Worm (Caenorhabditis elegans): ENCODE measurements around the gene C35D10.10.
A peak's percentile ranks its signal among the peaks of the same experiment; 100 is the strongest.

The C35D10.10 gene

DNA sequence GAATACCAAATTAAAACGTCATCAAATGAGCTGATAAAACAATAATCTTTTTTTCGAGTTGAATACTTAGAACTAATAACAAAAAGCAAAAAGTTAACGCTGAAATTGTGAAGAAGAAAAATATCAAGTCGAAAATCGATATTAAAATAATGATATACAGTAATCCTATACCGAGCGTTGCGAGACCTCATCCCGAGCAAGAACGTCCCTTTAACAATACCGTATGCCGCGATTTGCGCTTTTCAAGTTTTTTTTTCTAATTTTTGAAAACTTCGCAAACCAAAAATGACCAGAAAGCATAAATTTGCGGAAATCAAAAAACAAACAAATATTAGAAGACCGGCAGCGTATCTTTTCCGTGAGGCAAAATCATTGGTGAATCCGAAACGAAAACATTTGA is 29.4 kb upstream of the C35D10.10 start, which contains the start of gene F26F4.5:
Gene F26F4.5, minus strand, starts transcription at position 256 of the 400 bp plus-strand sequence.
- no peak for TF ChIP-seq lin-39 (tag; optimal IDR thresholded peaks at IDR 0.05)
- no peak for TF ChIP-seq mab-5 (tag; optimal IDR thresholded peaks at IDR 0.05)
- no peak for TF ChIP-seq ceh-16 (tag; optimal IDR thresholded peaks at IDR 0.05)
- no peak for TF ChIP-seq skn-1 (tag; optimal IDR thresholded peaks at IDR 0.05)
- no peak for TF ChIP-seq nhr-21 (tag; optimal IDR thresholded peaks at IDR 0.05)
- no peak for TF ChIP-seq ceh-82 (tag; optimal IDR thresholded peaks at IDR 0.05)
- TF ChIP-seq ztf-4 (tag; optimal IDR thresholded peaks at IDR 0.05) = no peak
- no peak for TF ChIP-seq ztf-11 (tag; optimal IDR thresholded peaks at IDR 0.05)
- no peak for TF ChIP-seq nhr-12 (tag; optimal IDR thresholded peaks at IDR 0.05)
- no peak for TF ChIP-seq zag-1 (tag; optimal IDR thresholded peaks at IDR 0.05)

DNA sequence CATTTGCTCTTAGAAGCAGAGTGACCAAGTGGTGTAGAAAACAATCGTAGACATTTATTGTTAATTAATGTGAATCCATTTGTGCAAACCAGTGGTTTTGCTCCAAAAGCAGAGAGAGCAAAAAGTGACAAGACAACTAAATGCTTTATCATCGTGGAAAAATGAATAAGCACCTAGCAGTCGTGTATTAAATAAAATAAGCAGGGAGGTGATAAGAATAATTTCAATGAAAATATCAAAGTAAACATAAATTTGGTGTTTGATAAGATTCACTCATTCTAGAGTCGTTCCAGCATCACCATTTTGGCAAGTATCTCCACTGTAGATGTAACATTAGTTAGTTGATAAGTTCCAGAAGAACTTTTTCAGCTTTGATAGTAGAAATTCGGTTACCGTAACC is 25.7 kb upstream of the C35D10.10 start, which contains the start of gene clec-6:
Gene clec-6, minus strand, starts transcription at position 154 of the 400 bp plus-strand sequence.
- no peak for TF ChIP-seq peb-1 (tag; optimal IDR thresholded peaks at IDR 0.05)
- no peak for TF ChIP-seq ztf-1 (GFP tag; conservative IDR thresholded peaks at IDR 0.05)
- peak; percentile 84 for TF ChIP-seq fos-1 (tag; optimal IDR thresholded peaks at IDR 0.05)
- TF ChIP-seq lin-13 (GFP tag; optimal IDR thresholded peaks at IDR 0.05) = no peak
- no peak for TF ChIP-seq ztf-11 (tag; optimal IDR thresholded peaks at IDR 0.05)
- TF ChIP-seq nhr-12 (tag; optimal IDR thresholded peaks at IDR 0.05) = no peak
- TF ChIP-seq gmeb-1 (tag; optimal IDR thresholded peaks at IDR 0.05) = no peak
- TF ChIP-seq snpc-4 (tag; optimal IDR thresholded peaks at IDR 0.05) = no peak

ce11 chrIII:4883429-4883828 is 21.8 kb upstream of the C35D10.10 start, which contains the start of gene clec-5:
TSS of gene clec-5 (minus strand) at chrIII:4883606.
- TF ChIP-seq ZK546.5 (tag; optimal IDR thresholded peaks at IDR 0.05) = no peak
- TF ChIP-seq nhr-21 (tag; optimal IDR thresholded peaks at IDR 0.05) = no peak
- no peak for TF ChIP-seq F13H6.1 (tag; optimal IDR thresholded peaks at IDR 0.05)
- peak; percentile 77 for TF ChIP-seq fos-1 (tag; optimal IDR thresholded peaks at IDR 0.05)

- TF ChIP-seq gmeb-1 (tag; optimal IDR thresholded peaks at IDR 0.05) = no peak
- TF ChIP-seq fos-1 (tag; optimal IDR thresholded peaks at IDR 0.05) = peak; percentile 24
Measured at ce11 chrIII:4881955-4882354, 20.4 kb upstream of the C35D10.10 start.

ce11 chrIII:4879445-4879844 is 17.9 kb upstream of the C35D10.10 start, which contains the start of gene C35D10.1:
TSS of gene C35D10.1 (plus strand) at chrIII:4879745.
- no peak for TF ChIP-seq crh-2 (tag; optimal IDR thresholded peaks at IDR 0.05)
- TF ChIP-seq aly-2 (tag; optimal IDR thresholded peaks at IDR 0.05) = no peak
- TF ChIP-seq nhr-23 (tag; optimal IDR thresholded peaks at IDR 0.05) = no peak
- TF ChIP-seq lsy-2 (tag; optimal IDR thresholded peaks at IDR 0.05) = no peak
- no peak for TF ChIP-seq elt-3 (tag; optimal IDR thresholded peaks at IDR 0.05)
- no peak for TF ChIP-seq blmp-1 (tag; optimal IDR thresholded peaks at IDR 0.05; ENCODE audit: insufficient read depth)
- TF ChIP-seq ceh-82 (tag; optimal IDR thresholded peaks at IDR 0.05) = no peak
- no peak for TF ChIP-seq peb-1 (tag; optimal IDR thresholded peaks at IDR 0.05)
- TF ChIP-seq nhr-12 (tag; optimal IDR thresholded peaks at IDR 0.05) = no peak
- TF ChIP-seq unc-62 (GFP tag; optimal IDR thresholded peaks at IDR 0.05) = no peak
- TF ChIP-seq gmeb-1 (tag; optimal IDR thresholded peaks at IDR 0.05) = no peak
- TF ChIP-seq unc-39 (tag; optimal IDR thresholded peaks at IDR 0.05) = no peak
- no peak for TF ChIP-seq alr-1 (tag; optimal IDR thresholded peaks at IDR 0.05)
- no peak for TF ChIP-seq lin-39 (tag; optimal IDR thresholded peaks at IDR 0.05)
- no peak for TF ChIP-seq Y55F3AM.14 (GFP tag; optimal IDR thresholded peaks at IDR 0.05)
- TF ChIP-seq fos-1 (tag; optimal IDR thresholded peaks at IDR 0.05) = no peak
- TF ChIP-seq ceh-16 (tag; optimal IDR thresholded peaks at IDR 0.05) = no peak
- no peak for TF ChIP-seq mdl-1 (tag; optimal IDR thresholded peaks at IDR 0.05)
- no peak for TF ChIP-seq lin-13 (GFP tag; optimal IDR thresholded peaks at IDR 0.05)
- no peak for TF ChIP-seq nhr-237 (tag; optimal IDR thresholded peaks at IDR 0.05)

ce11 chrIII:4878281-4878680 is 16.7 kb upstream of the C35D10.10 start, which contains the start of the genes tost-1 and arx-6:
TSS of gene tost-1 (minus strand) at chrIII:4878311.
TSS of gene arx-6 (plus strand) at chrIII:4878658.
- TF ChIP-seq ztf-4 (tag; optimal IDR thresholded peaks at IDR 0.05) (no peak), mdl-1 (tag; optimal IDR thresholded peaks at IDR 0.05) (no peak), lsy-2 (tag; optimal IDR thresholded peaks at IDR 0.05) (peak in 1 of 2 experiments; percentile 70), nhr-237 (tag; optimal IDR thresholded peaks at IDR 0.05) (no peak), snpc-4 (tag; optimal IDR thresholded peaks at IDR 0.05) (no peak), ztf-11 (tag; optimal IDR thresholded peaks at IDR 0.05) (no peak), ztf-1 (GFP tag; conservative IDR thresholded peaks at IDR 0.05) (no peak), nhr-11 (tag; optimal IDR thresholded peaks at IDR 0.05) (no peak), unc-62 (GFP tag; optimal IDR thresholded peaks at IDR 0.05) (no peak), peb-1 (tag; optimal IDR thresholded peaks at IDR 0.05) (no peak), nhr-129 (tag; optimal IDR thresholded peaks at IDR 0.05) (peak; percentile 54), sma-3 (GFP tag; optimal IDR thresholded peaks at IDR 0.05) (peak; percentile 13), ZK546.5 (tag; optimal IDR thresholded peaks at IDR 0.05) (no peak), elt-1 (tag; optimal IDR thresholded peaks at IDR 0.05) (no peak), mbf-1 (tag; optimal IDR thresholded peaks at IDR 0.05) (no peak), unc-55 (GFP tag; optimal IDR thresholded peaks at IDR 0.05) (peak; percentile 71), unc-39 (tag; optimal IDR thresholded peaks at IDR 0.05) (no peak), blmp-1 (tag; optimal IDR thresholded peaks at IDR 0.05; ENCODE audit: insufficient read depth) (no peak), lin-11 (tag; optimal IDR thresholded peaks at IDR 0.05) (no peak), ceh-16 (tag; optimal IDR thresholded peaks at IDR 0.05) (no peak), nhr-23 (tag; optimal IDR thresholded peaks at IDR 0.05) (no peak), aly-2 (tag; optimal IDR thresholded peaks at IDR 0.05) (no peak), nhr-25 (tag; optimal IDR thresholded peaks at IDR 0.05) (no peak), dmd-4 (tag; optimal IDR thresholded peaks at IDR 0.05) (no peak), C34F6.9 (tag; optimal IDR thresholded peaks at IDR 0.05) (peak; percentile 66), nhr-77 (tag; optimal IDR thresholded peaks at IDR 0.05) (no peak)

Measured in whole organism, L2 larva.